Worm (Caenorhabditis elegans) whole organism, mixed stage, embryonic: Measurements from ENCODE around the gene mlt-4.

Source experiments
- M03D4.4 ChIP-seq: sonication (generic microtip); optimal IDR thresholded peaks from 2 replicates; lab custom pipeline; 2017; ENCODE audit warnings: mild to moderate bottlenecking, missing genetic modification characterization, missing compliant biosample characterization
- bed-3 ChIP-seq: fragments of 200-800 bp; sonication (Bioruptor generic); optimal IDR thresholded peaks from 3 replicates; lab custom pipeline; 2018; ENCODE audit warnings: mild to moderate bottlenecking, missing genetic modification characterization, moderate library complexity, missing compliant biosample characterization
- blmp-1 ChIP-seq: fragments of 150-350 bp; optimal IDR thresholded peaks from 2 replicates; lab custom pipeline; 2014; ENCODE audit warnings: missing biosample characterization, missing genetic modification characterization
- ceh-43 ChIP-seq: fragments of 200-800 bp; sonication (Bioruptor generic); optimal IDR thresholded peaks from 2 replicates; lab custom pipeline; 2018; ENCODE audit warnings: mild to moderate bottlenecking, missing genetic modification characterization, moderate library complexity, missing compliant biosample characterization
- ces-1 ChIP-seq: fragments of 150-350 bp; optimal IDR thresholded peaks from 2 replicates; lab custom pipeline; 2014; ENCODE audit warnings: missing biosample characterization, missing genetic modification reagents, missing genetic modification characterization
- elt-3 ChIP-seq: fragments of 150-350 bp; optimal IDR thresholded peaks from 2 replicates; lab custom pipeline; 2014; ENCODE audit warnings: missing biosample characterization, missing genetic modification characterization
- lin-13 ChIP-seq: fragments of 150-350 bp; optimal IDR thresholded peaks from 2 replicates; lab custom pipeline; 2014; ENCODE audit warnings: missing biosample characterization, missing genetic modification characterization
- lin-32 ChIP-seq: fragments of 200-800 bp; sonication (Bioruptor generic); optimal IDR thresholded peaks from 2 replicates; lab custom pipeline; 2018; ENCODE audit warnings: mild to moderate bottlenecking, missing genetic modification characterization, missing compliant biosample characterization
- mab-5 ChIP-seq: fragments of 150-350 bp; optimal IDR thresholded peaks from 2 replicates; lab custom pipeline; 2014; ENCODE audit warnings: missing biosample characterization, missing genetic modification characterization
- mep-1 ChIP-seq: fragments of 150-350 bp; optimal IDR thresholded peaks from 2 replicates; lab custom pipeline; 2017; ENCODE audit warnings: missing biosample characterization, missing genetic modification reagents, missing genetic modification characterization, inconsistent platforms
- mls-2 ChIP-seq: sonication (generic microtip); optimal IDR thresholded peaks from 2 replicates; lab custom pipeline; 2016; ENCODE audit warnings: mild to moderate bottlenecking, missing genetic modification characterization, moderate library complexity, missing compliant biosample characterization
- nhr-237 ChIP-seq: fragments of 150-350 bp; optimal IDR thresholded peaks from 2 replicates; lab custom pipeline; 2014; ENCODE audit warnings: missing biosample characterization, missing genetic modification characterization
- sem-2 ChIP-seq: fragments of 200-800 bp; sonication (Bioruptor generic); optimal IDR thresholded peaks from 2 replicates; lab custom pipeline; 2018; ENCODE audit warnings: mild to moderate bottlenecking, missing genetic modification characterization, missing compliant biosample characterization
- snpc-4 ChIP-seq: fragments of 150-350 bp; optimal IDR thresholded peaks from 2 replicates; lab custom pipeline; 2014; ENCODE audit warnings: missing biosample characterization, missing genetic modification characterization
- tbx-8 ChIP-seq: fragments of 200-800 bp; sonication (Bioruptor generic); optimal IDR thresholded peaks from 2 replicates; lab custom pipeline; 2018; ENCODE audit warnings: mild to moderate bottlenecking, missing genetic modification characterization, moderate library complexity, missing compliant biosample characterization
- unc-120 ChIP-seq: sonication (generic microtip); optimal IDR thresholded peaks from 2 replicates; lab custom pipeline; 2017; ENCODE audit warnings: missing genetic modification characterization, missing compliant biosample characterization; ENCODE audit not compliant: poor library complexity, severe bottlenecking
- unc-39 ChIP-seq: fragments of 150-350 bp; optimal IDR thresholded peaks from 2 replicates; lab custom pipeline; 2014; ENCODE audit warnings: missing biosample characterization, missing genetic modification characterization
- unc-62 ChIP-seq: fragments of 150-350 bp; optimal IDR thresholded peaks from 2 replicates; lab custom pipeline; 2014; ENCODE audit warnings: missing biosample characterization, missing genetic modification reagents, missing genetic modification characterization
- zip-8 ChIP-seq: fragments of 150-350 bp; optimal IDR thresholded peaks from 2 replicates; lab custom pipeline; 2014; ENCODE audit warnings: missing biosample characterization, missing genetic modification characterization
- ztf-11 ChIP-seq: fragments of 150-350 bp; optimal IDR thresholded peaks from 2 replicates; lab custom pipeline; 2014; ENCODE audit warnings: missing biosample characterization, missing genetic modification characterization

The mlt-4 gene

DNA sequence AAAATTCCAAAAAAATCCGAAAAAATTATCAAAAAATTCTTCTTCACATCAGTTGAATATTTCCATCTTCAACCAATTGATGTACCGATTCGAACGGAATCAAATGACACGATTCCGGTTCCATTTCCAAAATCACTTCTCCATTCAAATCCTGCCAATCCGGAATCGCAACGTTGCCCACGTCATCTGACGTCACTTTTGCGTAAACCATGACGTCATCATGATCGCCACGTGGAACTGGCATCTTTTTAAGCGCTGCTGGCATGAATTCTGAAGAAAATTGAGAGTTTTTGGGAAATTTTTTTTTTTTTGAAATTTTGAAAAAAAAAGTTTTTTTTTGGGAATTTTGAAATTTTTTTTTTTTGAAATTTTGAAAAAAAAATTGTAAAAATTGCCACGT lies 54.0 kb downstream of the mlt-4 start:
- TF ChIP-seq ces-1 (no peak), zip-8 (tag; lab: Kevin White, UChicago) (peak; percentile 95)

DNA sequence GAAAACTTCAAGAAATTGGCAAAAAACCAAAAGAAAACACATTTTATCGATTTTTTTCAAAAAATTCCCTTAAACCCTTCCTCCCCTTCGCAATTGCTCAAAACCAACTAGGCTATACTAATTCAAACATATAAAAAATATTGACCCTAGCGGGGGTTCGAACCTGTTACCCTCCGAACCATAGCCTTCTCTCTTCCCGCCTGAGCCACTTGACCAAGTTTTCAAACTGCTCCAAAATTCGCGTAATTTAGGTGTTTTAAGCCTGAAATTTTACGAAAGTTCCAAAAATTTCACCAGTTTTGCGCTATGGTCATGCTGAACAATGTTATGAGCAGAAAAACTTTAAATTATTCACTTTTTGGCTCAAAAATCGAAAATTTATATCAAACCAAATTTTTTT lies 54.8 kb downstream of the mlt-4 start:
- TF ChIP-seq M03D4.4 (tag; lab: Kevin White, UChicago) (peak; percentile 30), snpc-4 (tag; lab: Kevin White, UChicago) (no peak)

DNA sequence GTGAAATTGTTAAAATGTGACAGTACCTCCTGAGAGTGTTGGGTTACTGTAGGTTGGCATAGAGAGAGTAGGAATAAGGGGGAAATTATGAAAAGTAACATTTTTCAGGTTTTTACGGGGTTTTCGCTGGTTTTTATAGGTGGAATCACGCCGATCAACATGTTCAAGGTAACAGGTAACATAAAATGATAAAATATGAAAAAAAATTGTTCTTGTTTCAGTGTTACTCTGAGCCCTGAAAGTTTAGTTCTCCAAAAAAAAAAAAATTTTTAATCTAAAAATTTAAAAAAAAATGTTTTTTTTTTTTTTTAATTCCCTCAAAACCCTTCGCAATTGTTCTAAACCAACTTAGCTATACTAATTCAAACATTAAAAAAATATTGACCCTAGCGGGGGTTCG lies 55.5 kb downstream of the mlt-4 start, which contains the start of gene Y113G7B.15:
Gene Y113G7B.15 (minus strand): TSS at position 101 of the 400 bp plus-strand sequence.
- TF ChIP-seq unc-62 (GFP tag; lab: Kevin White, UChicago) = no peak
- no peak for TF ChIP-seq nhr-237 (tag; lab: Kevin White, UChicago)
- no peak for TF ChIP-seq lin-13 (tag; lab: Kevin White, UChicago)
- no peak for TF ChIP-seq unc-39 (tag; lab: Kevin White, UChicago)
- TF ChIP-seq mep-1 (tag; lab: Kevin White, UChicago) = no peak
- TF ChIP-seq elt-3 (tag; lab: Kevin White, UChicago) = no peak
- no peak for TF ChIP-seq blmp-1 (tag; lab: Kevin White, UChicago)
- TF ChIP-seq ztf-11 (tag; lab: Kevin White, UChicago) = no peak
- TF ChIP-seq ceh-43 (GFP tag; lab: Kevin White, UChicago) = no peak
- TF ChIP-seq bed-3 (GFP tag; lab: Kevin White, UChicago) = no peak
- TF ChIP-seq lin-32 (GFP tag; lab: Kevin White, UChicago) = no peak
- no peak for TF ChIP-seq sem-2 (GFP tag; lab: Kevin White, UChicago)
- no peak for TF ChIP-seq ces-1
- no peak for TF ChIP-seq mls-2 (tag; lab: Kevin White, UChicago)
- TF ChIP-seq unc-120 = no peak
- no peak for TF ChIP-seq mab-5 (tag; lab: Kevin White, UChicago)
- no peak for TF ChIP-seq tbx-8 (GFP tag; lab: Kevin White, UChicago)
